Worm (Caenorhabditis elegans) whole organism, young adult: Measurements from ENCODE around the gene oig-2.

Experiments
- B0261.1 ChIP-seq: sonication (generic microtip); optimal IDR thresholded peaks from 2 replicates; lab custom pipeline; 2016; ENCODE audit warnings: mild to moderate bottlenecking, missing genetic modification characterization, moderate library complexity, missing compliant biosample characterization
- B0336.3 ChIP-seq: fragments of 200-800 bp; sonication (Bioruptor generic); IDR thresholded peaks from 2 replicates; pipeline ENCODE4 v1.3.6; 2022; ENCODE audit warnings: missing genetic modification characterization, missing compliant biosample characterization
- T07F8.4 ChIP-seq: sonication (generic microtip); optimal IDR thresholded peaks from 2 replicates; lab custom pipeline; 2016; ENCODE audit warnings: mild to moderate bottlenecking, missing genetic modification characterization, moderate library complexity, missing compliant biosample characterization
- attf-3 ChIP-seq: fragments of 200-800 bp; sonication (Bioruptor generic); conservative IDR thresholded peaks from 2 replicates; pipeline ENCODE4 v1.3.6; 2022; ENCODE audit warnings: missing genetic modification reagents, missing genetic modification characterization, missing compliant biosample characterization
- dox-1 ChIP-seq: fragments of 200-800 bp; sonication (Bioruptor generic); IDR thresholded peaks from 2 replicates; pipeline ENCODE4 v1.3.6; 2022; ENCODE audit warnings: missing genetic modification reagents, missing genetic modification characterization, missing compliant biosample characterization
- dpff-1 ChIP-seq: sonication (generic microtip); optimal IDR thresholded peaks from 2 replicates; lab custom pipeline; 2017; ENCODE audit warnings: mild to moderate bottlenecking, missing genetic modification characterization, missing compliant biosample characterization
- egl-18 ChIP-seq: fragments of 200-800 bp; sonication (Bioruptor generic); IDR thresholded peaks from 2 replicates; pipeline ENCODE4 v1.3.6; 2022; ENCODE audit warnings: missing genetic modification reagents, missing genetic modification characterization, missing compliant biosample characterization
- egl-44 ChIP-seq: fragments of 200-800 bp; sonication (Bioruptor generic); IDR thresholded peaks from 2 replicates; pipeline ENCODE4 v1.3.6; 2022; ENCODE audit warnings: missing genetic modification reagents, missing genetic modification characterization, missing compliant biosample characterization
- ekl-4 ChIP-seq: fragments of 200-800 bp; sonication (Bioruptor generic); IDR thresholded peaks from 2 replicates; pipeline ENCODE4 v1.3.6; 2022; ENCODE audit warnings: missing genetic modification reagents, missing genetic modification characterization, missing compliant biosample characterization
- ets-4 ChIP-seq: fragments of 200-800 bp; sonication (Bioruptor generic); optimal IDR thresholded peaks from 2 replicates; lab custom pipeline; 2018; ENCODE audit warnings: mild to moderate bottlenecking, missing genetic modification characterization, missing compliant biosample characterization
- fkh-3 ChIP-seq: sonication (generic microtip); optimal IDR thresholded peaks from 2 replicates; lab custom pipeline; 2016; ENCODE audit warnings: mild to moderate bottlenecking, missing genetic modification characterization, missing compliant biosample characterization
- hlh-12 ChIP-seq: sonication (generic microtip); optimal IDR thresholded peaks from 2 replicates; lab custom pipeline; 2016; ENCODE audit warnings: missing genetic modification characterization, missing compliant biosample characterization
- hlh-26 ChIP-seq: fragments of 200-800 bp; sonication (Bioruptor generic); conservative IDR thresholded peaks from 2 replicates; pipeline ENCODE4 v1.3.6; 2022; ENCODE audit warnings: missing genetic modification reagents, missing genetic modification characterization, missing compliant biosample characterization
- hmg-20 ChIP-seq: fragments of 200-800 bp; sonication (Bioruptor generic); IDR thresholded peaks from 2 replicates; pipeline ENCODE4 v1.3.6; 2022; ENCODE audit warnings: missing genetic modification reagents, missing genetic modification characterization, missing compliant biosample characterization
- lag-1 ChIP-seq: fragments of 200-800 bp; sonication (Bioruptor generic); IDR thresholded peaks from 2 replicates; pipeline ENCODE4 v1.3.6; 2022; ENCODE audit warnings: missing genetic modification reagents, missing genetic modification characterization, missing compliant biosample characterization
- lin-26 ChIP-seq: fragments of 200-800 bp; sonication (Bioruptor generic); IDR thresholded peaks from 2 replicates; pipeline ENCODE4 v1.3.6; 2022; ENCODE audit warnings: missing genetic modification reagents, missing genetic modification characterization, missing compliant biosample characterization
- lin-54 ChIP-seq: fragments of 200-800 bp; sonication (Bioruptor generic); optimal IDR thresholded peaks from 2 replicates; lab custom pipeline; 2018; ENCODE audit warnings: mild to moderate bottlenecking, missing genetic modification characterization, missing compliant biosample characterization
- lsl-1 ChIP-seq: fragments of 200-800 bp; sonication (Bioruptor generic); optimal IDR thresholded peaks from 2 replicates; lab custom pipeline; 2018; ENCODE audit warnings: mild to moderate bottlenecking, missing genetic modification characterization, moderate library complexity, missing compliant biosample characterization
- mcd-1 ChIP-seq: fragments of 200-800 bp; sonication (Bioruptor generic); IDR thresholded peaks from 2 replicates; pipeline ENCODE4 v1.3.6; 2022; ENCODE audit warnings: missing genetic modification reagents, missing genetic modification characterization, missing compliant biosample characterization
- nhr-120 ChIP-seq: fragments of 200-800 bp; sonication (Bioruptor generic); IDR thresholded peaks from 2 replicates; pipeline ENCODE4 v1.3.6; 2022; ENCODE audit warnings: missing genetic modification characterization, missing compliant biosample characterization
- nhr-80 ChIP-seq: sonication (generic microtip); optimal IDR thresholded peaks from 2 replicates; lab custom pipeline; 2016; ENCODE audit warnings: missing genetic modification characterization, missing compliant biosample characterization
- nhr-90 ChIP-seq: sonication (generic microtip); optimal IDR thresholded peaks from 2 replicates; lab custom pipeline; 2016; ENCODE audit warnings: missing genotype, mild to moderate bottlenecking, missing genetic modification characterization, missing compliant biosample characterization
- pha-4 ChIP-seq: fragments of 150-350 bp; sonication (generic microtip); optimal IDR thresholded peaks from 2 replicates; lab custom pipeline; 2014; ENCODE audit warnings: missing biosample characterization, missing genetic modification reagents, missing genetic modification characterization
- rcor-1 ChIP-seq: fragments of 200-800 bp; sonication (Bioruptor generic); IDR thresholded peaks from 2 replicates; pipeline ENCODE4 v1.3.6; 2022; ENCODE audit warnings: missing genetic modification reagents, missing genetic modification characterization, missing compliant biosample characterization
- repo-1 ChIP-seq: sonication (generic microtip); optimal IDR thresholded peaks from 2 replicates; lab custom pipeline; 2017; ENCODE audit warnings: mild to moderate bottlenecking, missing genetic modification characterization, missing compliant biosample characterization
- snpc-1.1 ChIP-seq: sonication (generic microtip); optimal IDR thresholded peaks from 2 replicates; lab custom pipeline; 2017; ENCODE audit warnings: missing genetic modification characterization, mild to moderate bottlenecking, missing compliant biosample characterization, antibody characterized with exemption, moderate library complexity, missing genotype, missing genetic modification reagents; ENCODE audit not compliant: insufficient read depth
- snpc-3.4 ChIP-seq: sonication (generic microtip); optimal IDR thresholded peaks from 2 replicates; lab custom pipeline; 2017; ENCODE audit warnings: missing genetic modification characterization, mild to moderate bottlenecking, missing compliant biosample characterization, antibody characterized with exemption, moderate library complexity, missing genotype, missing genetic modification reagents
- snpc-4 ChIP-seq, 5 experiments: fragments of 150-350 bp in 1 of 5; sonication (generic microtip) in 4 of 5; optimal IDR thresholded peaks; 2 replicates each; lab custom pipeline; 2014 to 2018; ENCODE audit warnings: missing genetic modification characterization in 5 of 5, missing biosample characterization in 3 of 5, antibody characterized with exemption in 2 of 5, mild to moderate bottlenecking in 2 of 5, missing compliant biosample characterization in 2 of 5, missing genotype in 2 of 5, moderate library complexity in 2 of 5, missing genetic modification reagents in 1 of 5
- tlf-1 ChIP-seq: fragments of 200-800 bp; sonication (Bioruptor generic); optimal IDR thresholded peaks from 2 replicates; lab custom pipeline; 2018; ENCODE audit warnings: mild to moderate bottlenecking, missing genetic modification characterization, missing compliant biosample characterization
- unc-62 ChIP-seq: fragments of 150-350 bp; optimal IDR thresholded peaks from 2 replicates; lab custom pipeline; 2014; ENCODE audit warnings: missing biosample characterization, missing genetic modification reagents, missing genetic modification characterization
- zfh-2 ChIP-seq: fragments of 200-800 bp; sonication (Bioruptor generic); conservative IDR thresholded peaks from 2 replicates; pipeline ENCODE4 v1.3.6; 2022; ENCODE audit warnings: missing genetic modification reagents, missing genetic modification characterization, missing compliant biosample characterization
- ztf-18 ChIP-seq: sonication (generic microtip); optimal IDR thresholded peaks from 2 replicates; lab custom pipeline; 2016; ENCODE audit warnings: missing genotype, mild to moderate bottlenecking, missing genetic modification characterization, missing compliant biosample characterization
- ztf-3 ChIP-seq: fragments of 200-800 bp; sonication (Bioruptor generic); optimal IDR thresholded peaks from 2 replicates; lab custom pipeline; 2018; ENCODE audit warnings: mild to moderate bottlenecking, missing genetic modification characterization, missing compliant biosample characterization
- ztf-6 ChIP-seq: fragments of 200-800 bp; sonication (Bioruptor generic); IDR thresholded peaks from 2 replicates; pipeline ENCODE4 v1.3.6; 2022; ENCODE audit warnings: missing genetic modification reagents, missing genetic modification characterization, missing compliant biosample characterization

Gene oig-2

DNA sequence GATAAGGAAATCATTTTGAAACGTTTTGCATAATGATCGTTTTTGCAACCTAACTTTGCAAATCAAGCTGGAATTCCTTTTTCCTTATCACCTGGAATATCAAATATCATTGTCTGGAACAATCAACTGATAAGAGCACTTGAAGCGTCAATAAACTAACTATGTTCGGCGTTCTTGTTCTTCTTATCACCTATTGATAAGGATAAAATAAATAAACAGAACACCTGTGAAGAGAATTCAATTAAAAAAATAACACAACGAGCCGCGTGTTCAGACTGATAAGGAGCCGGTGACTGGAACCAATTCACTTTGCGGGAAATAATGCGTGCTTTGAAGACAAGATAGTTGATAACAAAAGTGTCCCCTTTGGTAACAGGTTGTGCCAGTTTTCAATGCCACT lies 27.8 kb downstream of the oig-2 start, which contains the start of gene cyd-1:
Gene cyd-1 (plus strand): TSS at position 380 of the 400 bp plus-strand sequence.
- peak; percentile 61 for TF ChIP-seq ets-4 (GFP tag; lab: Kevin White, UChicago)
- TF ChIP-seq lin-26 (GFP tag; lab: Robert Waterston, UW), result no peak
- peak; percentile 38 for TF ChIP-seq unc-62 (GFP tag; lab: Kevin White, UChicago)
- TF ChIP-seq dox-1 (GFP tag; lab: Robert Waterston, UW), result peak; percentile 51
- peak; percentile 82 for TF ChIP-seq nhr-80

DNA sequence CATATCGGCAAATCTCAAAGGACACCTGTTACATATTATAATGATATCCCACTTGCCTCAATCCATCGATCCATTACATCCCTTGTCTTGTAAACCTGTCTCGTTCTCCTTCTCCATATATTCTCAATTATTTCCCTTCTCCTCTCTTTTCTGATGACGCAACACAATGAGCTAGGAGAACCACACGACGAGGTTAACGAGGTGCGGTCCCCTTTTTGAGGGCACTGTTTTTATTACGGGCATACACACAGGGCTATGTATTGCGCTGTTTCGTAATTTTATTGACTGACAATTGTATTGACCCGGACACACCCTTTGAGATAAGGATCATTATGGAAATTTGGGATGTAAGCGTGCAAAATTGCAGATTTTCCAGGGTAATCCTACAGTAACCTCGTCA lies 29.3 kb downstream of the oig-2 start:
- TF ChIP-seq lag-1 (no peak), nhr-120 (no peak), lsl-1 (GFP tag; lab: Kevin White, UChicago) (no peak), hmg-20 (GFP tag; lab: Robert Waterston, UW) (no peak), snpc-1.1 (tag; lab: Kevin White, UChicago) (no peak)

DNA sequence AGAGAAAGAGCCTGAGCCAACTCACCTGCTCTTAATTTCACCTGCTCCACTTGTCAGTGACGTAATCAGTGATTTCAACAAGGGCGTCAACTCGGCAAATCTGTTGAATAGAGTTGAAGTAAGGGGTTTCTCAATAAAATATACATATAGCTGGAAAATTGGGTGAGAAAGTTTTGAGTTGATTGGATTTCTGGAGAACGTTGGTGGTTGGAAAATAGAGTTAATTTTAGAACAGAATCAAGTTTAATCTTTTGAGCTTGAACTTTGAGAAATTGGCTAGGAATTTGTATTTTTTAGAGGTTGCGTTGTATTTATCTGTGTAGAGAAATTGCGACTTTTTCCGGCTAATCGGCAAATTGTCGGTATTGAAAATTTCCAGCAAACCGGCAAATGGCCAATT lies 38.3 kb downstream of the oig-2 start, which contains the start of gene Y38F1A.4:
Gene Y38F1A.4 (minus strand): TSS at position 101 of the 400 bp plus-strand sequence.
- TF ChIP-seq fkh-3 (tag; lab: Kevin White, UChicago) (no peak), B0261.1 (tag; lab: Kevin White, UChicago) (no peak), T07F8.4 (tag; lab: Kevin White, UChicago) (no peak), repo-1 (tag; lab: Kevin White, UChicago) (no peak), lin-26 (GFP tag; lab: Robert Waterston, UW) (no peak), rcor-1 (no peak), snpc-3.4 (no peak), nhr-90 (tag; lab: Kevin White, UChicago) (no peak), hlh-12 (tag; lab: Kevin White, UChicago) (no peak), lin-54 (GFP tag; lab: Kevin White, UChicago) (no peak), dpff-1 (no peak), ztf-18 (tag; lab: Kevin White, UChicago) (no peak), tlf-1 (GFP tag; lab: Kevin White, UChicago) (no peak), egl-44 (GFP tag; lab: Robert Waterston, UW) (no peak), hlh-26 (GFP tag; lab: Robert Waterston, UW) (no peak), B0336.3 (no peak), ekl-4 (GFP tag; lab: Robert Waterston, UW) (no peak)

DNA sequence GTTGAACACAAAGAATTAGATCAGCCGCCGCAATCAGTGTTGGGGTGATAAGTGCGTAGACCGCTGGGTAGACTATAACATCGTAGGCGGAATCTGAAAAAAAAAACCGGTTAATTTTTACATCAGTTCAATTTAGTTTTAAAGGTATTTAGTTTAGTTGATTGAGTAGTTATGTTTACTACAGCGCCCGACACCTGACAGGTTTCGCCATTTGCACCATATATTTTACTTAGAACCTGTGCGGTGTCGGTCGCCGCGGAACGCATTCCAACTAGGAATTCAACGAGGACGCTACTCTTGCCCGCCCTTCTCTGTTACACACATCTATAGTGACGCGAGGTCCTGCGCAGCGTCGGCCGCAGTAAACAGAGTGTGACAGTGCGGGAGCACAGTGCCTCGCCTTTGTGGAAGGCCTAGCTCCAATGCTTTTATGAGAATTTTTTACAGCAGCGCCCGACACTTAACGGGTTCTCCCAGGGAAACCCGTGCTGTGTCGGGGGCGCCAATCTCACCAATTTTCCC lies 39.5 kb downstream of the oig-2 start:
- TF ChIP-seq snpc-3.4, result no peak
- no peak for TF ChIP-seq ztf-3 (GFP tag; lab: Kevin White, UChicago)
- no peak for TF ChIP-seq ztf-6
- TF ChIP-seq attf-3, result 0 out of 2 replicates have a peak, but pooled peaks have one; percentile 16
- no peak for TF ChIP-seq egl-18 (GFP tag; lab: Robert Waterston, UW)
- TF ChIP-seq pha-4 (tag; lab: Kevin White, UChicago), result no peak
- no peak for TF ChIP-seq snpc-4 (GFP tag; optimal IDR thresholded peaks at IDR 0.05; lab: Kevin White, UChicago)
- TF ChIP-seq snpc-4 (tag; optimal IDR thresholded peaks at IDR 0.05; lab: Kevin White, UChicago), result peak in 3 of 4 experiments; percentile 63 to 77 (median 72)
- TF ChIP-seq zfh-2 (GFP tag; lab: Robert Waterston, UW), result peak; percentile 40; the same call in 1 of the 2 replicates
- TF ChIP-seq mcd-1 (GFP tag; lab: Robert Waterston, UW), result no peak
- no peak for TF ChIP-seq fkh-3 (tag; lab: Kevin White, UChicago)
